Worm (Caenorhabditis elegans): Measurements from ENCODE around the gene sre-50.

ce11 chrII:12301233-12301632 is 2.1 kb upstream of the sre-50 start:
- TF ChIP-seq B0019.2 (GFP tag; conservative IDR thresholded peaks at IDR 0.05): no peak
- TF ChIP-seq F49E8.2 (tag; optimal IDR thresholded peaks at IDR 0.05; ENCODE audit: insufficient read depth): no peak
- TF ChIP-seq unc-130 (GFP tag; optimal IDR thresholded peaks at IDR 0.05): no peak
- TF ChIP-seq bed-1 (GFP tag; IDR thresholded peaks at IDR 0.05): no peak
- no peak for TF ChIP-seq unc-62 (GFP tag; optimal IDR thresholded peaks at IDR 0.05)

All from whole organism, young adult.